Fruit fly (Drosophila melanogaster) whole organism, pupa: ENCODE data around the gene CG32240.

Experiments
- CG10348 ChIP-seq: fragments of 200-800 bp; sonication (Bioruptor generic); IDR thresholded peaks from 2 replicates; pipeline ENCODE4 v1.3.6; 2022; ENCODE audit warnings: missing biosample characterization, missing genetic modification characterization
- CG12605 ChIP-seq: fragments of 200-800 bp; sonication (Bioruptor generic); IDR thresholded peaks from 2 replicates; pipeline ENCODE4 v1.3.6; 2022; ENCODE audit warnings: missing biosample characterization, missing genetic modification characterization
- CG14655 ChIP-seq: fragments of 200-800 bp; sonication (Bioruptor generic); optimal IDR thresholded peaks from 3 replicates; lab custom pipeline; 2017; ENCODE audit warnings: mild to moderate bottlenecking, missing biosample characterization, missing genetic modification reagents, missing genetic modification characterization
- CG15710 ChIP-seq: fragments of 200-800 bp; sonication (Bioruptor generic); optimal IDR thresholded peaks from 2 replicates; lab custom pipeline; 2018; ENCODE audit warnings: missing biosample characterization, mild to moderate bottlenecking, missing genetic modification characterization, moderate library complexity
- CG17806 ChIP-seq: fragments of 200-800 bp; sonication (Bioruptor generic); optimal IDR thresholded peaks from 2 replicates; lab custom pipeline; 2018; ENCODE audit warnings: missing biosample characterization, mild to moderate bottlenecking, missing genetic modification characterization, moderate library complexity
- CG32121 ChIP-seq: fragments of 200-800 bp; sonication (Bioruptor generic); IDR thresholded peaks from 2 replicates; pipeline ENCODE4 v1.3.6; 2022; ENCODE audit warnings: missing biosample characterization, missing genetic modification characterization
- CG34367 ChIP-seq: fragments of 200-800 bp; sonication (Bioruptor generic); optimal IDR thresholded peaks from 2 replicates; lab custom pipeline; 2018; ENCODE audit warnings: missing biosample characterization, mild to moderate bottlenecking, missing genetic modification characterization
- CG8159 ChIP-seq: fragments of 200-800 bp; sonication (Bioruptor generic); optimal IDR thresholded peaks from 3 replicates; lab custom pipeline; 2018; ENCODE audit warnings: missing biosample characterization, mild to moderate bottlenecking, missing genetic modification characterization, moderate library complexity
- D1 ChIP-seq: fragments of 200-800 bp; sonication (Bioruptor generic); optimal IDR thresholded peaks from 2 replicates; lab custom pipeline; 2018; ENCODE audit warnings: missing biosample characterization, mild to moderate bottlenecking, missing genetic modification characterization, moderate library complexity
- EcR ChIP-seq: fragments of 200-800 bp; sonication (Bioruptor generic); optimal IDR thresholded peaks from 3 replicates; lab custom pipeline; 2019; ENCODE audit warnings: missing biosample characterization, missing genetic modification characterization, mild to moderate bottlenecking, moderate library complexity, missing genetic modification reagents
- Ets98B ChIP-seq: fragments of 200-800 bp; sonication (Bioruptor generic); IDR thresholded peaks from 2 replicates; pipeline ENCODE4 v1.3.6; 2022; ENCODE audit warnings: missing biosample characterization, missing genetic modification characterization
- Pif1B ChIP-seq: fragments of 200-800 bp; sonication (Bioruptor generic); optimal IDR thresholded peaks from 3 replicates; lab custom pipeline; 2016; ENCODE audit warnings: missing biosample characterization, missing genetic modification characterization
- fd96Ca ChIP-seq: fragments of 200-800 bp; sonication (Bioruptor generic); IDR thresholded peaks from 3 replicates; pipeline ENCODE4 v1.3.6; 2022; ENCODE audit warnings: missing biosample characterization, missing genetic modification characterization
- rn ChIP-seq: fragments of 200-800 bp; sonication (Bioruptor generic); IDR thresholded peaks from 2 replicates; pipeline ENCODE4 v1.3.6; 2022; ENCODE audit warnings: missing biosample characterization, missing genetic modification characterization

dm6 chr3L:4388215-4388614 is 6.8 kb upstream of the CG32240 start:
- TF ChIP-seq CG12605 (no peak), CG17806 (tag; lab: Kevin White, UChicago) (no peak), rn (GFP tag; lab: Robert Waterston, UW) (no peak), CG34367 (tag; lab: Kevin White, UChicago) (no peak), Pif1B (GFP tag; lab: Kevin White, UChicago) (no peak), CG8159 (tag; lab: Kevin White, UChicago) (no peak), fd96Ca (GFP tag; lab: Robert Waterston, UW) (no peak), CG32121 (no peak), D1 (tag; lab: Kevin White, UChicago) (no peak), EcR (GFP tag; lab: Kevin White, UChicago) (no peak), CG14655 (no peak), Ets98B (GFP tag; lab: Robert Waterston, UW) (no peak), CG10348 (no peak), CG15710 (no peak)
